Fruit fly (Drosophila melanogaster) whole organism, prepupa: ENCODE measurements around the gene pod1.

Source experiments
- CG10631 ChIP-seq: fragments of 200-800 bp; sonication (Bioruptor generic); optimal IDR thresholded peaks from 2 replicates; lab custom pipeline; 2016; ENCODE audit warnings: missing biosample characterization, missing genetic modification characterization
- CG8632 ChIP-seq: fragments of 200-800 bp; sonication (Bioruptor generic); optimal IDR thresholded peaks from 3 replicates; lab custom pipeline; 2016; ENCODE audit warnings: missing biosample characterization, missing genetic modification characterization

DNA sequence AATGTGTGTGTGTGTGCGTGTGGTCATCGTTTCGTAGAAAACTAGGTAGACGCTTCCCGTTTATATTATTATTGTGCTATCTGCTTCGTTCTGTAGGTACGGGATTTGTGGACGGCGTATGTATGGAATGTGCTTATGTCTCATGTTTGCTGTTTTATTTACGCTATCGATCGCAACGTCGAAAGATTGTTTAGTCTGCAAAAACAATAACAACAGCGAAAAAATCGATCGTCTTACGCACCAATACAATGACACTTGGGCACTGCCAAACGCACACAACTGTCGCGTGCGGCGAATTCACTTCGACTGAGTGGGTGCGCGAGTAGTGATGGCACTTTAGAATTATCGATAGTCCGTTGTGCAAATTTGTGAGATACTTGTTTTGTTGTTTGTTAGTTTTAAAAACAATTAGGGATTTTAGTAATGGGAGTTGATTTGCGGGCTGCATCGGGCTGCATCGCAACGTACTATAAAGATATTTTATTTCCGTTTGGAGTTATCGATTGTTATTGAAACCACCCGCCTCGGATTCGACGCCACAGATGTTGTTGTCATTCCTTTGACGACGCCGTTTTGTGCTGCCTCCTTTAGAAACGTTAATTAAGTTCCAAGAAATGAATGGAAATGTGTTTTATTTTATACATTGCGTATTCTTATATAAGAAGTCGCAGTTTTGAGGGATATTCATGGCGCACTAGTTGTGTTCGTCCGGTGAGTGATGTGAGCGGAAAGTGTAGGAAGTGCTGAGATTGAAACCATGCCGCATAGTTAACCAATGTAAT is 44.1 kb upstream of the pod1 start:
- TF ChIP-seq CG8632 (no peak), CG10631 (GFP tag; lab: Kevin White, UChicago) (no peak)
